Fruit fly (Drosophila melanogaster) whole organism, embryonic: Measurements from ENCODE around the gene gukh.

Source experiments
- Atf3 ChIP-seq: fragments of 200-800 bp; sonication (Bioruptor generic); optimal IDR thresholded peaks from 3 replicates; lab custom pipeline; 2016; ENCODE audit warnings: missing biosample characterization, missing genetic modification characterization
- BEAF-32 ChIP-seq: fragments of 200-800 bp; sonication (Bioruptor generic); optimal IDR thresholded peaks from 3 replicates; lab custom pipeline; 2017; ENCODE audit warnings: missing biosample characterization, missing genetic modification characterization, mild to moderate bottlenecking, moderate library complexity, missing genetic modification reagents
- Blimp-1 ChIP-seq: fragments of 200-800 bp; sonication (Bioruptor generic); optimal IDR thresholded peaks from 3 replicates; lab custom pipeline; 2018; ENCODE audit warnings: missing biosample characterization, missing genetic modification characterization, mild to moderate bottlenecking, moderate library complexity, missing genetic modification reagents
- CG10209 ChIP-seq: fragments of 200-800 bp; sonication (Bioruptor generic); optimal IDR thresholded peaks from 3 replicates; lab custom pipeline; 2017; ENCODE audit warnings: missing biosample characterization, mild to moderate bottlenecking, missing genetic modification characterization, missing genetic modification reagents
- CG11085 ChIP-seq: fragments of 200-800 bp; sonication (Bioruptor generic); IDR thresholded peaks from 2 replicates; pipeline ENCODE4 v1.3.6; 2022; ENCODE audit warnings: missing biosample characterization, missing genetic modification characterization
- CG12769 ChIP-seq: fragments of 200-800 bp; sonication (Bioruptor generic); optimal IDR thresholded peaks from 2 replicates; lab custom pipeline; 2019; ENCODE audit warnings: missing biosample characterization, mild to moderate bottlenecking, missing genetic modification characterization, moderate library complexity
- CG1529 ChIP-seq: fragments of 200-800 bp; sonication (Bioruptor generic); optimal IDR thresholded peaks from 3 replicates; lab custom pipeline; 2018; ENCODE audit warnings: missing biosample characterization, missing genetic modification characterization
- CG1603 ChIP-seq: fragments of 200-800 bp; sonication (Bioruptor generic); optimal IDR thresholded peaks from 2 replicates; lab custom pipeline; 2019; ENCODE audit warnings: missing biosample characterization, mild to moderate bottlenecking, missing genetic modification characterization, moderate library complexity
- CG17385 ChIP-seq: fragments of 200-800 bp; sonication (Bioruptor generic); optimal IDR thresholded peaks from 3 replicates; lab custom pipeline; 2018; ENCODE audit warnings: missing biosample characterization, mild to moderate bottlenecking, missing genetic modification characterization
- CG2129 ChIP-seq: fragments of 200-800 bp; sonication (Bioruptor generic); IDR thresholded peaks from 2 replicates; pipeline ENCODE4 v1.3.6; 2022; ENCODE audit warnings: missing biosample characterization, missing genetic modification characterization; ENCODE audit not compliant: partially characterized antibody
- CG2678 ChIP-seq: fragments of 200-800 bp; sonication (Bioruptor generic); optimal IDR thresholded peaks from 3 replicates; lab custom pipeline; 2019; ENCODE audit warnings: missing biosample characterization, mild to moderate bottlenecking, missing genetic modification characterization, moderate library complexity
- CG32532 ChIP-seq: fragments of 200-800 bp; sonication (Bioruptor generic); IDR thresholded peaks from 2 replicates; pipeline ENCODE4 v1.3.6; 2022; ENCODE audit warnings: missing biosample characterization, missing genetic modification characterization
- CG32772 ChIP-seq: fragments of 200-800 bp; sonication (Bioruptor generic); IDR thresholded peaks from 2 replicates; pipeline ENCODE4 v1.3.6; 2022; ENCODE audit warnings: missing biosample characterization, missing genetic modification characterization
- CG3407 ChIP-seq: fragments of 200-800 bp; sonication (Bioruptor generic); optimal IDR thresholded peaks from 2 replicates; lab custom pipeline; 2018; ENCODE audit warnings: missing biosample characterization, mild to moderate bottlenecking, missing genetic modification characterization
- CG34376 ChIP-seq: fragments of 200-800 bp; sonication (Bioruptor generic); optimal IDR thresholded peaks from 2 replicates; lab custom pipeline; 2018; ENCODE audit warnings: missing biosample characterization, mild to moderate bottlenecking, missing genetic modification characterization
- CG3995 ChIP-seq: fragments of 200-800 bp; sonication (Bioruptor generic); optimal IDR thresholded peaks from 3 replicates; lab custom pipeline; 2016; ENCODE audit warnings: missing biosample characterization, missing genetic modification characterization
- CG6813 ChIP-seq: fragments of 200-800 bp; sonication (Bioruptor generic); optimal IDR thresholded peaks from 2 replicates; lab custom pipeline; 2017; ENCODE audit warnings: missing biosample characterization, missing genetic modification characterization, mild to moderate bottlenecking, moderate library complexity, missing genetic modification reagents
- CG7987 ChIP-seq: fragments of 200-800 bp; sonication (Bioruptor generic); optimal IDR thresholded peaks from 2 replicates; lab custom pipeline; 2018; ENCODE audit warnings: missing biosample characterization, mild to moderate bottlenecking, missing genetic modification characterization, moderate library complexity
- Dip3 ChIP-seq: fragments of 200-800 bp; sonication (Bioruptor generic); optimal IDR thresholded peaks from 3 replicates; lab custom pipeline; 2016; ENCODE audit warnings: missing biosample characterization, missing genetic modification characterization
- Drgx ChIP-seq: fragments of 200-800 bp; sonication (Bioruptor generic); IDR thresholded peaks from 2 replicates; pipeline ENCODE4 v1.3.6; 2022; ENCODE audit warnings: missing biosample characterization, missing genetic modification characterization
- H15 ChIP-seq: fragments of 200-800 bp; sonication (Bioruptor generic); IDR thresholded peaks from 3 replicates; pipeline ENCODE4 v1.3.6; 2022; ENCODE audit warnings: missing biosample characterization, missing genetic modification characterization
- Meics ChIP-seq: fragments of 200-800 bp; sonication (Bioruptor generic); optimal IDR thresholded peaks from 2 replicates; lab custom pipeline; 2017; ENCODE audit warnings: missing biosample characterization, mild to moderate bottlenecking, missing genetic modification characterization
- Myb ChIP-seq: fragments of 200-800 bp; sonication (Bioruptor generic); optimal IDR thresholded peaks from 2 replicates; lab custom pipeline; 2016; ENCODE audit warnings: missing biosample characterization, missing genetic modification characterization
- Nf-YA ChIP-seq: fragments of 200-800 bp; sonication (Bioruptor generic); IDR thresholded peaks from 2 replicates; pipeline ENCODE4 v1.3.6; 2022; ENCODE audit warnings: missing biosample characterization, missing genetic modification characterization
- Ravus ChIP-seq: fragments of 200-800 bp; sonication (Bioruptor generic); IDR thresholded peaks from 2 replicates; pipeline ENCODE4 v1.3.6; 2022; ENCODE audit warnings: missing biosample characterization, missing genetic modification characterization
- Sry-δ ChIP-seq: fragments of 200-800 bp; sonication (Bioruptor generic); optimal IDR thresholded peaks from 2 replicates; lab custom pipeline; 2016; ENCODE audit warnings: missing biosample characterization, missing genetic modification characterization
- az2 ChIP-seq: fragments of 200-800 bp; sonication (Bioruptor generic); optimal IDR thresholded peaks from 3 replicates; lab custom pipeline; 2016; ENCODE audit warnings: missing biosample characterization, missing genetic modification characterization
- cad ChIP-seq: fragments of >200 bp; optimal IDR thresholded peaks from 2 replicates; lab custom pipeline; 2017; ENCODE audit warnings: missing biosample characterization, missing genetic modification characterization
- dysf ChIP-seq: fragments of 200-800 bp; sonication (Bioruptor generic); IDR thresholded peaks from 3 replicates; pipeline ENCODE4 v1.3.6; 2022; ENCODE audit warnings: missing biosample characterization, missing genetic modification characterization
- ewg ChIP-seq: fragments of 200-800 bp; sonication (Bioruptor generic); optimal IDR thresholded peaks from 3 replicates; lab custom pipeline; 2017; ENCODE audit warnings: mild to moderate bottlenecking, missing biosample characterization, missing genetic modification reagents, missing genetic modification characterization
- ftz-f1 ChIP-seq: fragments of 200-800 bp; sonication (Bioruptor generic); optimal IDR thresholded peaks from 2 replicates; lab custom pipeline; 2016; ENCODE audit warnings: missing biosample characterization, missing genetic modification characterization
- ham ChIP-seq: fragments of 200-800 bp; sonication (Bioruptor generic); IDR thresholded peaks from 2 replicates; pipeline ENCODE4 v1.3.6; 2022; ENCODE audit warnings: missing biosample characterization, missing genetic modification characterization
- hth ChIP-seq: fragments of >200 bp; optimal IDR thresholded peaks from 2 replicates; lab custom pipeline; 2017; ENCODE audit warnings: inconsistent platforms
- lov ChIP-seq, 2 experiments: fragments of 200-800 bp in 1 of 2; fragments of >200 bp in 1 of 2; sonication (Bioruptor generic) in 1 of 2; IDR thresholded peaks in 1 of 2; optimal IDR thresholded peaks in 1 of 2; 2 replicates in 1 of 2; 3 replicates in 1 of 2; pipeline versions ENCODE4 v1.3.6 to Lab custom; 2017 to 2022; ENCODE audit warnings: missing biosample characterization in 1 of 2, missing genetic modification characterization in 1 of 2
- pita ChIP-seq: fragments of 200-800 bp; sonication (Bioruptor generic); optimal IDR thresholded peaks from 2 replicates; lab custom pipeline; 2017; ENCODE audit warnings: missing biosample characterization, mild to moderate bottlenecking, missing genetic modification characterization
- prd ChIP-seq, 3 experiments: fragments of >200 bp in 2 of 3; fragments of 200-800 bp in 1 of 3; sonication (Bioruptor generic) in 1 of 3; optimal IDR thresholded peaks in 2 of 3; IDR thresholded peaks in 1 of 3; 2 replicates in 2 of 3; 3 replicates in 1 of 3; pipeline versions ENCODE4 v1.3.6 to Lab custom; 2017 to 2022; ENCODE audit warnings: missing biosample characterization in 1 of 3, missing genetic modification characterization in 1 of 3
- pum ChIP-seq: fragments of 200-800 bp; sonication (Bioruptor generic); optimal IDR thresholded peaks from 2 replicates; lab custom pipeline; 2016; ENCODE audit warnings: missing biosample characterization, missing genetic modification characterization
- row ChIP-seq: fragments of 200-800 bp; sonication (Bioruptor generic); IDR thresholded peaks from 3 replicates; pipeline ENCODE4 v1.3.6; 2022; ENCODE audit warnings: missing biosample characterization, missing genetic modification characterization
- sc ChIP-seq, 3 experiments: fragments of >200 bp in 2 of 3; fragments of 200-800 bp in 1 of 3; sonication (Bioruptor generic) in 1 of 3; optimal IDR thresholded peaks; 2 replicates in 2 of 3; 3 replicates in 1 of 3; lab custom pipeline; 2017; ENCODE audit warnings: mild to moderate bottlenecking in 1 of 3, missing biosample characterization in 1 of 3, missing genetic modification characterization in 1 of 3, missing genetic modification reagents in 1 of 3
- slbo ChIP-seq: fragments of 200-800 bp; sonication (Bioruptor generic); IDR thresholded peaks from 2 replicates; pipeline ENCODE4 v1.3.6; 2022; ENCODE audit warnings: missing biosample characterization, missing genetic modification characterization
- sna ChIP-seq: fragments of 200-800 bp; sonication (Bioruptor generic); IDR thresholded peaks from 2 replicates; pipeline ENCODE4 v1.3.6; 2022; ENCODE audit warnings: missing biosample characterization, missing genetic modification characterization; ENCODE audit not compliant: partially characterized antibody
- so ChIP-seq: fragments of 200-800 bp; sonication (Bioruptor generic); IDR thresholded peaks from 3 replicates; pipeline ENCODE4 v1.3.6; 2022; ENCODE audit warnings: missing biosample characterization, missing genetic modification characterization
- zen ChIP-seq: fragments of 200-800 bp; sonication (Bioruptor generic); optimal IDR thresholded peaks from 3 replicates; lab custom pipeline; 2018; ENCODE audit warnings: missing biosample characterization, mild to moderate bottlenecking, missing genetic modification characterization, moderate library complexity
- zen2 ChIP-seq: fragments of 200-800 bp; sonication (Bioruptor generic); IDR thresholded peaks from 3 replicates; pipeline ENCODE4 v1.3.6; 2022; ENCODE audit warnings: missing biosample characterization, missing genetic modification characterization; ENCODE audit not compliant: partially characterized antibody
- zfh2 ChIP-seq: fragments of 200-800 bp; sonication (Bioruptor generic); optimal IDR thresholded peaks from 2 replicates; lab custom pipeline; 2016; ENCODE audit warnings: missing biosample characterization, missing genetic modification characterization

gukh gene

DNA sequence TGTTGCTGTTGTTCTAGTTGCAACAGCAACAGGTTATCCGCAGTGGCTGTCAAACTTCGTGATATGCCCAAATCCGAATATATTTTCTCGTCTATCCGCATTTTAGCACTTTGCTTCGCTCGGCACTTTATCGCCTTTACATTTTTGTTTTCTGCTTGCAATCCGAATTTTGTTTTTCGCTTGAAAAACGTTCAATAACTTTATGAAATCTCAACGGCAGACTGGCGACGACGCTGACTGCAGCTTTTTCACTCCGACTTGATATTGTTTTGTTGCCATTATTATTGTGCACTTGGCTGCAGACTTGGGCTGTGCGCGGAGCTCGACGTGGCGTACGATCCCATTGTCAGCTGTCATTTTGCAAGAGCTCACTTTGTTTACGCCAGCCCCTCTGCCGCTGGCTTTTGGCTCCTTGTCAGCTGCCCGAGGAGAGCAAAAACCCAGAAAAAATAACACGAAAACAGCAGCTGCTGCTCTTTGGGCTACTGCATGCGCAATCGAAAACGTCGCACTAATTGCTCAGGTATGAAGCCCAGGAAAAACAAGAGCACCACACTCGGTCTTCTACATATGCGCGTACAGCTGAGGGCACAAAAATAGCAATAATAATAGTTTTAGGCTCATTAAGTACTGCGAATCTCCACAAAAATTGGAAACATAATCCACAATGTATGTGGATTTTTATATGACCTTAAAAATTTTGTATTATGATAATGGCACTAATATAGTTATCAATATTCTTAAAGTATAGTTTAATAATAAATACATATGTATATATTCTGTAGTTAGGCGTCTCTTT lies 2.5 kb downstream of the gukh start (continued):
- no peak for TF ChIP-seq CG17385 (GFP tag; lab: Kevin White, UChicago)
- TF ChIP-seq pita: no peak
- TF ChIP-seq ftz-f1 (GFP tag; lab: Kevin White, UChicago): no peak
- no peak for TF ChIP-seq cad (GFP tag; lab: Kevin White, UChicago)
- TF ChIP-seq CG10209: no peak
- TF ChIP-seq Nf-YA: no peak
- no peak for TF ChIP-seq CG6813 (GFP tag; lab: Kevin White, UChicago)
- no peak for TF ChIP-seq dysf (GFP tag; lab: Robert Waterston, UW)
- no peak for TF ChIP-seq Blimp-1 (GFP tag; lab: Kevin White, UChicago)
- TF ChIP-seq CG32772 (GFP tag; lab: Robert Waterston, UW): no peak
- no peak for TF ChIP-seq hth (lab: Kevin White, UChicago)
- no peak for TF ChIP-seq Dip3 (GFP tag; lab: Kevin White, UChicago)
- TF ChIP-seq CG3995 (GFP tag; lab: Kevin White, UChicago): no peak
- TF ChIP-seq CG2129 (GFP tag; lab: Robert Waterston, UW): no peak
- TF ChIP-seq sc (optimal IDR thresholded peaks at IDR 0.05; lab: Kevin White, UChicago): no peak
- TF ChIP-seq sc (GFP tag; optimal IDR thresholded peaks at IDR 0.05; lab: Kevin White, UChicago): no peak
- TF ChIP-seq Drgx (GFP tag; lab: Robert Waterston, UW): peak; percentile 51
- no peak for TF ChIP-seq CG7987
- no peak for TF ChIP-seq BEAF-32 (GFP tag; lab: Kevin White, UChicago)
- no peak for TF ChIP-seq slbo
- TF ChIP-seq ham (GFP tag; lab: Robert Waterston, UW): no peak
- TF ChIP-seq Ravus (GFP tag; lab: Robert Waterston, UW): no peak
- no peak for TF ChIP-seq H15 (GFP tag; lab: Robert Waterston, UW)
- no peak for TF ChIP-seq CG32532 (GFP tag; lab: Robert Waterston, UW)
- TF ChIP-seq CG12769 (tag; lab: Kevin White, UChicago): no peak
- no peak for TF ChIP-seq sna (GFP tag; lab: Robert Waterston, UW)
- TF ChIP-seq CG3407 (GFP tag; lab: Kevin White, UChicago): no peak
- TF ChIP-seq CG11085: no peak
- no peak for TF ChIP-seq CG34376 (GFP tag; lab: Kevin White, UChicago)
- TF ChIP-seq zen2 (GFP tag; lab: Robert Waterston, UW): no peak

DNA sequence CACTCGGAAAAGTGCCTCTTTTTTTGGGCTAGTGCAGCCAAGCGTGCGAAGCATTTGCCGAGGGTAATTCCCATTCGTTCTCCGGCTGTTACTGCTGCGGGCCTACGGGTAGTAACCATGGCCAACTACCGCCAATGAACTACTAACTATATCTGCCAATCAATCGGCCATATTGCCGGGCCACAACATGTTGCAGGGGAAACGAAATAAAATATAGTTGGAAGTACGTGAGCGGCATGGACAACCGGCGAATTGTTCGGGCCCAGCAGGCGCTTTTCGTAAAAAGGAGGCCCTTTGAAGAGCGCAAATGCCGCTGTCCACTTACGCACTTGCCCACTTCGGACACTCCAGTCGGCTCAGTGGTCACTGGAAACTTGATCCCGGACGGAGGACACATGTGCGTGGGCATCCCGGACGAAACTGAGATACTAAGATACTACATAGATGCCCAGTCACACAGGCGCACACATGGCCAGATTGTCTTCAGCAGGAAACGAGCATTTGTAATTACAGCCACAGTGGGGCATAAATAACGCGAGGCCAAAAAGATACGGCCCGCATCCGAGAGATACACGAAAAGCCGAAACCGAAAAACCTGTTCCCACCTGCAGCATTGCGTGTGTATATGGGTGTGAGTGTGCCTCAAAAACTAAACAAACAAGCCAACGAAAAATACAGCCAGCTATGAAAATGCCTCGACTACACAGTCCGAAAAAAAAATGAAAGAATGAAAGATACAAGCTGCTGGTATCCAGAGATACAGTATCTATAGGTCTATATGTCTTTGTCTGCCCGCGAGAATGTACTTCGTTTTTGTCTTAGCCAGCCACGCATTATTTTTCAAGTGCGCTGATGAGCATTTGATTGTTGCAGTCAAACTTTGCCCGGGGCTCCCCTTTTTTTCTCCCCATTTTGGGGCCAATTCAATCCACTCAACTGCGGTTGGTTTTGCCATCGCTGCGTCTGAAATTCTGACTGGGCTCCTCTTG lies 3.9 kb downstream of the gukh start:
- TF ChIP-seq Sry-δ (no peak), ftz-f1 (GFP tag; lab: Kevin White, UChicago) (no peak), CG1603 (peak; percentile 5), Meics (GFP tag; lab: Kevin White, UChicago) (peak; percentile 36), pum (GFP tag; lab: Kevin White, UChicago) (no peak), zfh2 (GFP tag; lab: Kevin White, UChicago) (no peak), Myb (GFP tag; lab: Kevin White, UChicago) (no peak), CG17385 (GFP tag; lab: Kevin White, UChicago) (peak; percentile 22), row (GFP tag; lab: Robert Waterston, UW) (peak; percentile 62), so (GFP tag; lab: Robert Waterston, UW) (peak; percentile 28; the same call in 1 of the 3 replicates), CG1529 (GFP tag; lab: Kevin White, UChicago) (peak; percentile 8), CG2678 (tag; lab: Kevin White, UChicago) (peak; percentile 28), lov (optimal IDR thresholded peaks at IDR 0.05; lab: Kevin White, UChicago) (no peak), lov (GFP tag; IDR thresholded peaks at IDR 0.05; lab: Robert Waterston, UW) (no peak), ewg (GFP tag; lab: Kevin White, UChicago) (peak; percentile 2), zen (tag; lab: Kevin White, UChicago) (no peak), sc (optimal IDR thresholded peaks at IDR 0.05; lab: Kevin White, UChicago) (no peak), sc (GFP tag; optimal IDR thresholded peaks at IDR 0.05; lab: Kevin White, UChicago) (peak; percentile 20), Atf3 (no peak), prd (optimal IDR thresholded peaks at IDR 0.05; lab: Kevin White, UChicago) (no peak), prd (GFP tag; IDR thresholded peaks at IDR 0.05; lab: Robert Waterston, UW) (peak; percentile 29; the same call in 1 of the 3 replicates), az2 (GFP tag; lab: Kevin White, UChicago) (peak; percentile 14)
